Fruit fly (Drosophila melanogaster): Measurements from ENCODE around the gene mthl15.

mthl15 gene

DNA sequence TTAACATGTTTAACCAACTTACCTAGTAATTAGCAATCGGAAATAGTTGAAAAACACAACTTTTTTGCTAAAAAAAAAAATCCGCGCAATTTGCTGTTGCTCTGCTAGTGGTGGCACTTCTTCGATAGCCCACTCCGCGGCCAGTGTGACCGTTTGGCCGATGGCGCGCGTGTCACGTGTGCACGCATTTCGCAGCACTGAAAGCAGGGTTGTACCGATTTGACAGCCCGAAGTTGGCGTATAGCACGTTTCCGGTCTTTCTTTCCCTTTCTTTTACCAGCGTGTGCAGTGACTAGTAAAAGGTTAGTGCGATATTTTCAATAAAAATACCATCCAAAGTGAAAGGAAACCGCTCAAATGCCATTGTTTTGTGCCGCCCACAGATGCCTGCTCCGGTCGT, 37.3 kb downstream of the mthl15 start, which contains the start of the genes Ripalpha and RpL7 (continued):
- TF ChIP-seq Poxn (GFP tag; IDR thresholded peaks at IDR 0.05) (peak; percentile 90), ewg (GFP tag; optimal IDR thresholded peaks at IDR 0.05) (peak; percentile 98), ro (GFP tag; IDR thresholded peaks at IDR 0.05) (peak; percentile 88), CG32772 (GFP tag; IDR thresholded peaks at IDR 0.05) (no peak; the same call in none of the 2 replicates), sisA (GFP tag; IDR thresholded peaks at IDR 0.05) (peak; percentile 88), nerfin-1 (tag; optimal IDR thresholded peaks at IDR 0.05) (peak; percentile 91), nom (GFP tag; optimal IDR thresholded peaks at IDR 0.05) (peak; percentile 96), CG9609 (GFP tag; optimal IDR thresholded peaks at IDR 0.05) (peak; percentile 98), CG12299 (tag; optimal IDR thresholded peaks at IDR 0.05) (peak; percentile 94), CG8944 (GFP tag; optimal IDR thresholded peaks at IDR 0.05) (peak; percentile 98), pros (GFP tag; optimal IDR thresholded peaks at IDR 0.05) (peak; percentile 43), Hmx (GFP tag; optimal IDR thresholded peaks at IDR 0.05) (peak; percentile 54), jumu (GFP tag; optimal IDR thresholded peaks at IDR 0.05) (peak; percentile 95), CG17385 (GFP tag; optimal IDR thresholded peaks at IDR 0.05) (peak; percentile 95), nerfin-2 (GFP tag; IDR thresholded peaks at IDR 0.05; ENCODE audit: partially characterized antibody) (peak; percentile 79), ems (GFP tag; optimal IDR thresholded peaks at IDR 0.05) (peak; percentile 95), tap (tag; optimal IDR thresholded peaks at IDR 0.05) (peak; percentile 84), CG11085 (GFP tag; IDR thresholded peaks at IDR 0.05) (peak; percentile 98), gro (GFP tag; optimal IDR thresholded peaks at IDR 0.05) (peak; percentile 98), Optix (GFP tag; IDR thresholded peaks at IDR 0.05) (peak; percentile 95), CG10462 (GFP tag; optimal IDR thresholded peaks at IDR 0.05) (peak; percentile 94), Nf-YC (tag; optimal IDR thresholded peaks at IDR 0.05) (peak; percentile 81), Ets65A (GFP tag) (peak; percentile 100), NfI (GFP tag; optimal IDR thresholded peaks at IDR 0.05) (peak; percentile 99), CG10654 (GFP tag; optimal IDR thresholded peaks at IDR 0.05) (peak; percentile 97), NC2α (GFP tag; optimal IDR thresholded peaks at IDR 0.05) (peak; percentile 97), emc (GFP tag; optimal IDR thresholded peaks at IDR 0.05) (peak; percentile 98), crol (GFP tag; IDR thresholded peaks at IDR 0.05) (no peak; the same call in 1 of the 2 replicates), CG18476 (GFP tag; optimal IDR thresholded peaks at IDR 0.05) (peak; percentile 92), slbo (GFP tag; IDR thresholded peaks at IDR 0.05) (peak; percentile 96), aop (GFP tag; IDR thresholded peaks at IDR 0.05) (peak; percentile 85), peb (GFP tag; IDR thresholded peaks at IDR 0.05) (peak; percentile 88), Chrac-16 (GFP tag; optimal IDR thresholded peaks at IDR 0.05) (peak; percentile 94), mirr (GFP tag; optimal IDR thresholded peaks at IDR 0.05) (peak; percentile 99), C15 (GFP tag; IDR thresholded peaks at IDR 0.05) (peak; percentile 95), vvl (GFP tag; IDR thresholded peaks at IDR 0.05) (peak; percentile 98), CG10431 (GFP tag; optimal IDR thresholded peaks at IDR 0.05) (peak; percentile 97), CG2199 (GFP tag; IDR thresholded peaks at IDR 0.05) (peak; percentile 96), cg (GFP tag; optimal IDR thresholded peaks at IDR 0.05) (no peak), CG7357 (GFP tag; IDR thresholded peaks at IDR 0.05) (peak; percentile 80), CG12659 (GFP tag; optimal IDR thresholded peaks at IDR 0.05) (peak; percentile 100), CG2120 (GFP tag; optimal IDR thresholded peaks at IDR 0.05) (peak; percentile 96), CG5953 (GFP tag; IDR thresholded peaks at IDR 0.05) (peak; percentile 97), CG10565 (GFP tag; optimal IDR thresholded peaks at IDR 0.05) (peak; percentile 91), dm (GFP tag; optimal IDR thresholded peaks at IDR 0.05) (peak; percentile 100), CG5180 (GFP tag; optimal IDR thresholded peaks at IDR 0.05) (peak; percentile 89), Lpt (GFP tag; optimal IDR thresholded peaks at IDR 0.05) (no peak), sna (GFP tag; IDR thresholded peaks at IDR 0.05; ENCODE audit: partially characterized antibody) (peak; percentile 75), Gug (GFP tag; IDR thresholded peaks at IDR 0.05) (peak; percentile 88; the same call in 3 of the 4 replicates), gem (tag; optimal IDR thresholded peaks at IDR 0.05) (peak; percentile 85), CG18011 (GFP tag; optimal IDR thresholded peaks at IDR 0.05) (peak; percentile 92), p53 (GFP tag; optimal IDR thresholded peaks at IDR 0.05) (peak; percentile 98)

Data from whole organism, embryonic.